Fruit fly (Drosophila melanogaster): Measurements from ENCODE around the gene Ype.

Gene Ype

dm6 chrX:13391174-13392040 is 4.2 kb upstream of the Ype start (continued):
- TF ChIP-seq ro (GFP tag; IDR thresholded peaks at IDR 0.05) (no peak), Nf-YB (GFP tag; optimal IDR thresholded peaks at IDR 0.05) (no peak), az2 (GFP tag; optimal IDR thresholded peaks at IDR 0.05) (peak; percentile 11), CG18476 (GFP tag; optimal IDR thresholded peaks at IDR 0.05) (no peak), gce (GFP tag; IDR thresholded peaks at IDR 0.05) (no peak), CG32772 (GFP tag; IDR thresholded peaks at IDR 0.05) (no peak), dysf (GFP tag; IDR thresholded peaks at IDR 0.05) (peak; percentile 64; the same call in 2 of the 3 replicates), CHES-1-like (GFP tag; optimal IDR thresholded peaks at IDR 0.05) (peak; percentile 61), CG17612 (GFP tag; IDR thresholded peaks at IDR 0.05) (no peak), CG2889 (GFP tag; IDR thresholded peaks at IDR 0.05) (no peak), nerfin-2 (GFP tag; IDR thresholded peaks at IDR 0.05; ENCODE audit: partially characterized antibody) (no peak), CG10543 (GFP tag; optimal IDR thresholded peaks at IDR 0.05) (no peak), crol (GFP tag; IDR thresholded peaks at IDR 0.05) (no peak), cwo (GFP tag; optimal IDR thresholded peaks at IDR 0.05) (peak; percentile 61), CG18764 (GFP tag; optimal IDR thresholded peaks at IDR 0.05) (no peak), CG13123 (GFP tag; optimal IDR thresholded peaks at IDR 0.05) (no peak), CG12769 (tag; optimal IDR thresholded peaks at IDR 0.05) (peak; percentile 47), odd (GFP tag; optimal IDR thresholded peaks at IDR 0.05) (no peak), chm (GFP tag; IDR thresholded peaks at IDR 0.05) (no peak), CG15696 (tag; optimal IDR thresholded peaks at IDR 0.05) (no peak), Ets65A (GFP tag) (peak; percentile 93), scrt (GFP tag; optimal IDR thresholded peaks at IDR 0.05) (peak; percentile 56), CG1024 (GFP tag; IDR thresholded peaks at IDR 0.05) (no peak), H15 (GFP tag; IDR thresholded peaks at IDR 0.05) (0 out of 3 replicates have a peak, but pooled peaks have one; percentile 38), CG6854 (GFP tag; optimal IDR thresholded peaks at IDR 0.05) (no peak), fd3F (GFP tag; optimal IDR thresholded peaks at IDR 0.05) (no peak), CG13424 (tag; optimal IDR thresholded peaks at IDR 0.05) (no peak), CG7745 (tag; optimal IDR thresholded peaks at IDR 0.05) (no peak), Pdp1 (GFP tag; optimal IDR thresholded peaks at IDR 0.05) (peak in 1 of 2 experiments; percentile 55), crc (GFP tag; optimal IDR thresholded peaks at IDR 0.05) (peak; percentile 27), Sox100B (GFP tag; optimal IDR thresholded peaks at IDR 0.05) (no peak), dpn (GFP tag; optimal IDR thresholded peaks at IDR 0.05) (peak in 1 of 2 experiments; percentile 54), Dref (GFP tag; IDR thresholded peaks at IDR 0.05) (no peak), HLH54F (GFP tag; optimal IDR thresholded peaks at IDR 0.05) (peak; percentile 78), dimm (GFP tag; IDR thresholded peaks at IDR 0.05) (no peak), gcm2 (GFP tag; optimal IDR thresholded peaks at IDR 0.05) (no peak), CG9437 (GFP tag; optimal IDR thresholded peaks at IDR 0.05) (no peak), HHEX (GFP tag; optimal IDR thresholded peaks at IDR 0.05) (peak; percentile 61), CG11696 (GFP tag; IDR thresholded peaks at IDR 0.05) (0 out of 2 replicates have a peak, but pooled peaks have one; percentile 7), CG3847 (GFP tag; IDR thresholded peaks at IDR 0.05) (peak; percentile 43), bowl (GFP tag; IDR thresholded peaks at IDR 0.05) (no peak), CG3281 (GFP tag; optimal IDR thresholded peaks at IDR 0.05) (peak; percentile 82), nmo (GFP tag; optimal IDR thresholded peaks at IDR 0.05) (no peak), CG8089 (GFP tag; optimal IDR thresholded peaks at IDR 0.05) (no peak), CG15479 (GFP tag; optimal IDR thresholded peaks at IDR 0.05) (no peak), Hmx (GFP tag; optimal IDR thresholded peaks at IDR 0.05) (no peak), h (optimal IDR thresholded peaks at IDR 0.05) (no peak), bbx (GFP tag; IDR thresholded peaks at IDR 0.05; ENCODE audit: partially characterized antibody) (no peak), CG17359 (tag; optimal IDR thresholded peaks at IDR 0.05) (no peak), C15 (GFP tag; IDR thresholded peaks at IDR 0.05) (no peak)
